Fruit fly (Drosophila melanogaster) whole organism, prepupa: ENCODE measurements around the gene Kmn2.
"Not testable (repeated sequence)": the region's sequence is repeated elsewhere in the genome, so short reads cannot be mapped to it uniquely, and the experiment has no call there.

Experiments
- CG10669 ChIP-seq: fragments of 200-800 bp; sonication (Bioruptor generic); optimal IDR thresholded peaks from 3 replicates; lab custom pipeline; 2018; ENCODE audit warnings: missing biosample characterization, mild to moderate bottlenecking, missing genetic modification characterization, moderate library complexity
- CG11762 ChIP-seq: fragments of 200-800 bp; sonication (Bioruptor generic); optimal IDR thresholded peaks from 3 replicates; lab custom pipeline; 2016; ENCODE audit warnings: missing biosample characterization, missing genetic modification characterization; ENCODE audit not compliant: insufficient read depth
- CG15336 ChIP-seq: fragments of 200-800 bp; sonication (Bioruptor generic); IDR thresholded peaks from 2 replicates; pipeline ENCODE4 v1.3.6; 2022; ENCODE audit warnings: missing biosample characterization, missing genetic modification characterization
- CG1621 ChIP-seq: fragments of 200-800 bp; sonication (Bioruptor generic); optimal IDR thresholded peaks from 3 replicates; lab custom pipeline; 2018; ENCODE audit warnings: missing biosample characterization, mild to moderate bottlenecking, missing genetic modification characterization
- CG16779 ChIP-seq: fragments of 200-800 bp; sonication (Bioruptor generic); optimal IDR thresholded peaks from 3 replicates; lab custom pipeline; 2017; ENCODE audit warnings: missing biosample characterization, mild to moderate bottlenecking, missing genetic modification characterization
- CG3032 ChIP-seq: fragments of 200-800 bp; optimal IDR thresholded peaks from 2 replicates; lab custom pipeline; 2019; ENCODE audit warnings: missing biosample characterization, mild to moderate bottlenecking, missing genetic modification characterization, moderate library complexity
- CG31627 ChIP-seq: fragments of 200-800 bp; sonication (Bioruptor generic); optimal IDR thresholded peaks from 3 replicates; lab custom pipeline; 2016; ENCODE audit warnings: missing biosample characterization, missing genetic modification characterization
- CG32006 ChIP-seq: fragments of 200-800 bp; sonication (Bioruptor generic); optimal IDR thresholded peaks from 3 replicates; lab custom pipeline; 2017; ENCODE audit warnings: missing biosample characterization, mild to moderate bottlenecking, missing genetic modification characterization
- CG34406 ChIP-seq: fragments of 200-800 bp; sonication (Bioruptor generic); optimal IDR thresholded peaks from 3 replicates; lab custom pipeline; 2016; ENCODE audit warnings: missing biosample characterization, missing genetic modification characterization
- CG3919 ChIP-seq: fragments of 200-800 bp; sonication (Bioruptor generic); optimal IDR thresholded peaks from 3 replicates; lab custom pipeline; 2016; ENCODE audit warnings: missing biosample characterization, missing genetic modification characterization
- CG6276 ChIP-seq: fragments of 200-800 bp; sonication (Bioruptor generic); optimal IDR thresholded peaks from 2 replicates; lab custom pipeline; 2017; ENCODE audit warnings: missing biosample characterization, mild to moderate bottlenecking, missing genetic modification characterization
- CG6792 ChIP-seq: fragments of 200-800 bp; sonication (Bioruptor generic); optimal IDR thresholded peaks from 3 replicates; lab custom pipeline; 2016; ENCODE audit warnings: missing biosample characterization, missing genetic modification characterization
- CG6808 ChIP-seq: fragments of 200-800 bp; sonication (Bioruptor generic); optimal IDR thresholded peaks from 3 replicates; lab custom pipeline; 2017; ENCODE audit warnings: missing biosample characterization, missing genetic modification characterization, mild to moderate bottlenecking, moderate library complexity, missing genetic modification reagents
- CG6854 ChIP-seq: fragments of 200-800 bp; sonication (Bioruptor generic); optimal IDR thresholded peaks from 2 replicates; lab custom pipeline; 2017; ENCODE audit warnings: missing biosample characterization, mild to moderate bottlenecking, missing genetic modification characterization
- CG8119 ChIP-seq: fragments of 200-800 bp; sonication (Bioruptor generic); IDR thresholded peaks from 3 replicates; pipeline ENCODE4 v1.3.6; 2022; ENCODE audit warnings: missing biosample characterization, missing genetic modification characterization
- CG8632 ChIP-seq: fragments of 200-800 bp; sonication (Bioruptor generic); optimal IDR thresholded peaks from 3 replicates; lab custom pipeline; 2016; ENCODE audit warnings: missing biosample characterization, missing genetic modification characterization
- CG9139 ChIP-seq: fragments of 200-800 bp; sonication (Bioruptor generic); optimal IDR thresholded peaks from 3 replicates; lab custom pipeline; 2017; ENCODE audit warnings: missing biosample characterization, mild to moderate bottlenecking, missing genetic modification characterization
- Eip75B ChIP-seq: fragments of 200-800 bp; sonication (Bioruptor generic); optimal IDR thresholded peaks from 3 replicates; lab custom pipeline; 2016; ENCODE audit warnings: missing biosample characterization, missing genetic modification characterization
- Eip93F ChIP-seq: fragments of 200-800 bp; sonication (Bioruptor generic); optimal IDR thresholded peaks from 2 replicates; lab custom pipeline; 2016; ENCODE audit warnings: missing biosample characterization, mild to moderate bottlenecking, missing genetic modification characterization
- Ets21C ChIP-seq: fragments of 200-800 bp; sonication (Bioruptor generic); optimal IDR thresholded peaks from 3 replicates; lab custom pipeline; 2016; ENCODE audit warnings: missing biosample characterization, missing genetic modification characterization
- Ets96B ChIP-seq: fragments of 200-800 bp; optimal IDR thresholded peaks from 2 replicates; lab custom pipeline; 2019; ENCODE audit warnings: missing biosample characterization, mild to moderate bottlenecking, missing genetic modification characterization, moderate library complexity
- Hr38 ChIP-seq: sonication (Bioruptor generic); optimal IDR thresholded peaks from 2 replicates; lab custom pipeline; 2016; ENCODE audit warnings: missing biosample characterization, missing genetic modification characterization
- Hr39 ChIP-seq: fragments of 200-800 bp; sonication (Bioruptor generic); optimal IDR thresholded peaks from 2 replicates; lab custom pipeline; 2016; ENCODE audit warnings: missing biosample characterization, missing genetic modification characterization
- Hr4 ChIP-seq: fragments of 200-800 bp; sonication (Bioruptor generic); optimal IDR thresholded peaks from 3 replicates; lab custom pipeline; 2016; ENCODE audit warnings: missing biosample characterization, missing genetic modification characterization
- Lpt ChIP-seq: fragments of 200-800 bp; sonication (Bioruptor generic); optimal IDR thresholded peaks from 3 replicates; lab custom pipeline; 2016; ENCODE audit warnings: missing biosample characterization, missing genetic modification characterization
- Met ChIP-seq: fragments of 200-800 bp; sonication (Bioruptor generic); optimal IDR thresholded peaks from 3 replicates; lab custom pipeline; 2016; ENCODE audit warnings: missing biosample characterization, missing genetic modification characterization
- Smox ChIP-seq: fragments of 200-800 bp; sonication (Bioruptor generic); optimal IDR thresholded peaks from 3 replicates; lab custom pipeline; 2016; ENCODE audit warnings: missing biosample characterization, missing genetic modification characterization
- Sox102F ChIP-seq: fragments of 200-800 bp; sonication (Bioruptor generic); optimal IDR thresholded peaks from 2 replicates; lab custom pipeline; 2016; ENCODE audit warnings: missing biosample characterization, mild to moderate bottlenecking, missing genetic modification characterization
- Sox15 ChIP-seq: fragments of 200-800 bp; sonication (Bioruptor generic); optimal IDR thresholded peaks from 3 replicates; lab custom pipeline; 2016; ENCODE audit warnings: missing biosample characterization, missing genetic modification characterization
- achi ChIP-seq: fragments of 200-800 bp; sonication (Bioruptor generic); optimal IDR thresholded peaks from 3 replicates; lab custom pipeline; 2016; ENCODE audit warnings: missing biosample characterization, missing genetic modification characterization
- acj6 ChIP-seq: fragments of 200-800 bp; sonication (Bioruptor generic); optimal IDR thresholded peaks from 3 replicates; lab custom pipeline; 2016; ENCODE audit warnings: missing biosample characterization, missing genetic modification characterization
- dac ChIP-seq: fragments of 200-800 bp; sonication (Bioruptor generic); optimal IDR thresholded peaks from 2 replicates; lab custom pipeline; 2017; ENCODE audit warnings: missing biosample characterization, mild to moderate bottlenecking, missing genetic modification characterization
- dsx ChIP-seq: fragments of 200-800 bp; optimal IDR thresholded peaks from 3 replicates; lab custom pipeline; 2019; ENCODE audit warnings: missing biosample characterization, mild to moderate bottlenecking, missing genetic modification characterization, moderate library complexity; ENCODE audit not compliant: poor library complexity, severe bottlenecking
- eg ChIP-seq: fragments of 200-800 bp; sonication (Bioruptor generic); IDR thresholded peaks from 3 replicates; pipeline ENCODE4 v1.3.6; 2022; ENCODE audit warnings: missing biosample characterization, missing genetic modification characterization
- esn ChIP-seq: fragments of 200-800 bp; sonication (Bioruptor generic); optimal IDR thresholded peaks from 2 replicates; lab custom pipeline; 2016; ENCODE audit warnings: missing biosample characterization, mild to moderate bottlenecking, missing genetic modification characterization, moderate library complexity
- fd59A ChIP-seq: fragments of 200-800 bp; sonication (Bioruptor generic); optimal IDR thresholded peaks from 2 replicates; lab custom pipeline; 2017; ENCODE audit warnings: missing biosample characterization, mild to moderate bottlenecking, missing genetic modification characterization, missing genetic modification reagents
- fkh ChIP-seq: fragments of 200-800 bp; sonication (Bioruptor generic); optimal IDR thresholded peaks from 3 replicates; lab custom pipeline; 2017; ENCODE audit warnings: missing biosample characterization, mild to moderate bottlenecking, missing genetic modification characterization, moderate library complexity
- lz ChIP-seq: fragments of 200-800 bp; sonication (Bioruptor generic); optimal IDR thresholded peaks from 3 replicates; lab custom pipeline; 2016; ENCODE audit warnings: missing biosample characterization, missing genetic modification characterization
- net ChIP-seq: fragments of 200-800 bp; sonication (Bioruptor generic); optimal IDR thresholded peaks from 3 replicates; lab custom pipeline; 2016; ENCODE audit warnings: missing biosample characterization, missing genetic modification characterization
- spab ChIP-seq: fragments of 200-800 bp; sonication (Bioruptor generic); optimal IDR thresholded peaks from 2 replicates; lab custom pipeline; 2017; ENCODE audit warnings: missing biosample characterization, mild to moderate bottlenecking, missing genetic modification characterization, missing genetic modification reagents
- svp ChIP-seq: fragments of 200-800 bp; sonication (Bioruptor generic); peaks from one replicate; lab custom pipeline; 2016; ENCODE audit warnings: missing biosample characterization, missing genetic modification characterization
- vri ChIP-seq: fragments of 200-800 bp; sonication (Bioruptor generic); optimal IDR thresholded peaks from 3 replicates; lab custom pipeline; 2016; ENCODE audit warnings: missing biosample characterization, mild to moderate bottlenecking, missing genetic modification characterization

The Kmn2 gene

DNA sequence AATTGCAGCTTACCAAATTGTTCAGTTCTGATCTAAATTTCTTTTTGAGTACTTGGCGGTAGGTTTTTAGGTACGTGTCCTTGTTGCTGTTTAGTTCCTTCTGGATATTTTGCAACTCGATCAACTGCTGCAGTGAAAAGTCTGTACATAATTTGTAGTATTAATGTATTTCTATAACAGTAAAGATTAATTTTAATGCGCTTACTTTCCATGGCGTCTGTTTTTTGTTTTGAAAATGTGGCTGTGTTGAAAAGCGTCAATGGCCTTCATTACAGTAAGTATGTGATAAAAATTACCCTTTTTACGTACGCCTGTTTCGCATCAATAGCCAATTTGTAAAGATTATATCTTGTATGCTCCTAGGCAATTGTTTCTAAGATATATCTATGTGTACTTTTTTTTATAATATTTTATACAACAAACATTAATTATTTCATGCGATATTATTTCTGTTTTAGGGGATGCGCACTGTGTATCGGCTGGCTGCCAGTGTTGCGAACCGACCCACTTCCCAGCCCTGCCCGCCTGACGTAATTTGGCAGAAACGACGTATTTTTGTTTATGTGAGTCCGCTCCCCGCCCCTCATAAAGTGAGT lies at the start of gene Kmn2, which contains the start of gene CG2698 (continued):
- TF ChIP-seq CG11762 (GFP tag; lab: Kevin White, UChicago) = peak; percentile 94
- peak; percentile 90 for TF ChIP-seq fd59A (GFP tag; lab: Kevin White, UChicago)
- peak; percentile 92 for TF ChIP-seq CG6276 (GFP tag; lab: Kevin White, UChicago)
- peak; percentile 93 for TF ChIP-seq CG6854 (GFP tag; lab: Kevin White, UChicago)
- TF ChIP-seq Sox102F (GFP tag; lab: Kevin White, UChicago) = peak; percentile 95
- peak; percentile 91 for TF ChIP-seq Ets21C (GFP tag; lab: Kevin White, UChicago)
- TF ChIP-seq Hr39 (GFP tag; lab: Kevin White, UChicago) = peak; percentile 93
- TF ChIP-seq Hr4 (GFP tag; lab: Kevin White, UChicago) = peak; percentile 95
- peak; percentile 89 for TF ChIP-seq CG16779 (tag; lab: Kevin White, UChicago)

DNA sequence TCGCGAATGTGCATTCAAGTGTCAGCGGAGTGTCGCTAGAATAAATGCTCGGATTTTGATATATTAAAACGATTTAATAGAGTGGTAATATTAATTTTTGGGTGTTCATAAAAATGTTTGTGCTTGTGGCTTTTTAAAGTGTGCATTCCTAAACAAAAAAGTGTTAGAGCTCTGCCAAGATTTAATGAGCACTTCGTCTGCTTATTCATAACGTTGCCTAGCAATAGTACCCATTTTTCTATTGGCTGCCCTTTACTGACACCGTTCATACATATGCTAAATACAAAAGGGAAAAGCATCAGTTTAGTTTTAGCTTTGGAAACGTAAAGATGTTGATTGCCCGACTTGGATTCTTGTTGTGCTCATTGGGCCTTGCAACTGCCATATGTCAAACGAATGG lies 48.3 kb upstream of the Kmn2 start, which contains the start of gene CG43061:
CG43061 (plus strand) TSS at position 301 of the 400 bp plus-strand sequence.
- not testable (repeated sequence) for TF ChIP-seq Sox102F, CG6792, Hr39 (GFP tag; lab: Kevin White, UChicago)
- TF ChIP-seq, all 60 proteins: peak for 0; not testable (repeated sequence) for 60

DNA sequence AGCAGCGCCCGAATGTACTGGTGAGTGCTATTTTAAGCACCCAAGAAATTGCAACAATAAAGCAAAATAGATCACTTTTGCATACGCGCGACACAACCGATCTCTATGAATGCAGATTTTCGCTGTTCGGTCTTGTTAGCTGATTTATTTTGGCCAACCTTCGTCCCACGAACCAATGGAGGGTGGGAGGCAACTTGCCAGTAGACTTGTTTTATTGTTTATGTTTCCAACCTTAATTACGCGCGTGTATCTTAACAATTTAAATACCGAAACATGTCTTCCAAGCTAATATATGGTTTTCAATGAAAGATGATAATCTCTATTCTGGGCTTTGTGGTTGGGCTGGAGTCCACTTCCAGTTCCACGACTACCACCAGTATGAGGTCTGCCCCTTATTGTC lies 47.8 kb upstream of the Kmn2 start, which contains the start of gene CG43618:
CG43618 (plus strand) TSS at position 301 of the 400 bp plus-strand sequence.
- TF ChIP-seq achi (GFP tag; lab: Kevin White, UChicago); CG6276 (GFP tag; lab: Kevin White, UChicago); Smox: not testable (repeated sequence)

DNA sequence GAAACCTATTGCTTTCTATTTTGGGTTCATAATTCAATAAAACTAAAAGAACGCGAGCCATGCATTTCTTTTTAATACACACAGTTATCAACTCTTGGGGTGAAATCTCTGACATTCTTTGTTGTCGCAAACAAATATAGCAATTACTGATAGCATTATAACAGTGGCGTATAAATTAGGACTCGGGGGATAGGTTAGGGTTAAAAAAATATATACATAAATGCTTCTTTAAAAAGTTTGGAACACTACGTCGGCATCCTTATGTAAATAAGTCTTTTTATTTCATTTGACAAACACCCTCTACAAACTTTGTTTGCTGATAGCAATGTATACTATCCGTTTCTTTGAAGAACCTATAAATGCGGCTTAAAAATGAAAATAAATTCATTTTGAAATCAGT lies 39.7 kb upstream of the Kmn2 start, which contains the start of gene CG43060:
CG43060 (plus strand) TSS at position 382 of the 400 bp plus-strand sequence.
- TF ChIP-seq Met (GFP tag; lab: Kevin White, UChicago) = peak; percentile 5
- TF ChIP-seq vri = no peak
- TF ChIP-seq dac (GFP tag; lab: Kevin White, UChicago) = no peak
- peak; percentile 43 for TF ChIP-seq esn (GFP tag; lab: Kevin White, UChicago)
- TF ChIP-seq CG10669 (GFP tag; lab: Kevin White, UChicago) = peak; percentile 15
- no peak for TF ChIP-seq CG34406 (GFP tag; lab: Kevin White, UChicago)
- TF ChIP-seq CG11762 (GFP tag; lab: Kevin White, UChicago) = no peak
- TF ChIP-seq CG9139 (GFP tag; lab: Kevin White, UChicago) = no peak
- peak; percentile 27 for TF ChIP-seq acj6 (GFP tag; lab: Kevin White, UChicago)
- no peak for TF ChIP-seq CG3919
- peak; percentile 94 for TF ChIP-seq svp (GFP tag; lab: Kevin White, UChicago)
- TF ChIP-seq CG6808 (GFP tag; lab: Kevin White, UChicago) = no peak
- peak; percentile 52 for TF ChIP-seq Sox102F (GFP tag; lab: Kevin White, UChicago)
- peak; percentile 0 for TF ChIP-seq spab (GFP tag; lab: Kevin White, UChicago)
- peak; percentile 19 for TF ChIP-seq lz
- TF ChIP-seq CG16779 (tag; lab: Kevin White, UChicago) = no peak
- TF ChIP-seq eg (GFP tag; lab: Robert Waterston, UW) = 0 out of 3 replicates have a peak, but pooled peaks have one; percentile 17
- peak; percentile 0 for TF ChIP-seq CG1621 (tag; lab: Kevin White, UChicago)
- no peak for TF ChIP-seq Hr38 (GFP tag; lab: Kevin White, UChicago)
- peak; percentile 39 for TF ChIP-seq dsx (GFP tag; lab: Kevin White, UChicago)
- peak; percentile 28 for TF ChIP-seq Hr39 (GFP tag; lab: Kevin White, UChicago)
- TF ChIP-seq Sox15 (GFP tag; lab: Kevin White, UChicago) = no peak
- no peak for TF ChIP-seq net (GFP tag; lab: Kevin White, UChicago)
- TF ChIP-seq fkh (GFP tag; lab: Kevin White, UChicago) = no peak
- no peak for TF ChIP-seq Lpt (GFP tag; lab: Kevin White, UChicago)
- no peak for TF ChIP-seq Eip93F (GFP tag; lab: Kevin White, UChicago)
- peak; percentile 16 for TF ChIP-seq CG3032 (tag; lab: Kevin White, UChicago)
- peak; percentile 29 for TF ChIP-seq CG31627 (GFP tag; lab: Kevin White, UChicago)
- TF ChIP-seq CG8632 (GFP tag; lab: Kevin White, UChicago) = peak; percentile 8
- TF ChIP-seq CG32006 (GFP tag; lab: Kevin White, UChicago) = peak; percentile 37
- TF ChIP-seq Eip75B (GFP tag; lab: Kevin White, UChicago) = peak; percentile 10
- no peak for TF ChIP-seq CG6792 (GFP tag; lab: Kevin White, UChicago)
- peak; percentile 30 for TF ChIP-seq Ets96B (tag; lab: Kevin White, UChicago)
- 0 out of 3 replicates have a peak, but pooled peaks have one; percentile 11 for TF ChIP-seq CG8119
- no peak for TF ChIP-seq CG15336
